Worm (Caenorhabditis elegans) whole organism, early embryonic: ENCODE results near the gene srd-67.

Experiments used
- ama-1 ChIP-seq: fragments of 150-350 bp; optimal IDR thresholded peaks from 2 replicates; lab custom pipeline; 2014
- flt-1 ChIP-seq: fragments of 200-800 bp; sonication (Bioruptor generic); IDR thresholded peaks from 2 replicates; pipeline ENCODE4 v1.3.6; 2022; ENCODE audit warnings: missing genetic modification characterization, missing compliant biosample characterization
- hmbx-1 ChIP-seq: sonication (generic microtip); optimal IDR thresholded peaks from 2 replicates; lab custom pipeline; 2016; ENCODE audit warnings: mild to moderate bottlenecking, missing genetic modification characterization, missing compliant biosample characterization
- pes-1 ChIP-seq: fragments of 200-800 bp; sonication (Bioruptor generic); IDR thresholded peaks from 2 replicates; pipeline ENCODE4 v1.3.6; 2022; ENCODE audit warnings: missing genetic modification reagents, missing genetic modification characterization, missing compliant biosample characterization
- sea-1 ChIP-seq: fragments of 200-800 bp; sonication (Bioruptor generic); conservative IDR thresholded peaks from 2 replicates; pipeline ENCODE4 v1.3.6; 2022; ENCODE audit warnings: missing genetic modification characterization, missing compliant biosample characterization

- TF ChIP-seq hmbx-1 (tag; lab: Kevin White, UChicago), result no peak
- TF ChIP-seq ama-1 (lab: Kevin White, UChicago), result no peak
- TF ChIP-seq pes-1, result no peak
- no peak for TF ChIP-seq flt-1
- no peak for TF ChIP-seq sea-1 (GFP tag; lab: Robert Waterston, UW)
Observed at ce11 chrIII:2279457-2279856, 33.8 kb upstream of the srd-67 start, which contains the start of gene Y54F10BM.23.
